Worm (Caenorhabditis elegans) whole organism, young adult: ENCODE results near the gene srlf-24.
A peak's percentile ranks its signal among the peaks of the same experiment; 100 is the strongest.

Experiments
- C17E4.6 ChIP-seq: fragments of 200-800 bp; sonication (Bioruptor generic); IDR thresholded peaks from 2 replicates; pipeline ENCODE4 v1.3.6; 2022; ENCODE audit warnings: missing genetic modification reagents, missing genetic modification characterization, missing compliant biosample characterization
- F37B4.10 ChIP-seq: fragments of 200-800 bp; sonication (Bioruptor generic); IDR thresholded peaks from 2 replicates; pipeline ENCODE4 v1.3.6; 2022; ENCODE audit warnings: missing genetic modification characterization, missing compliant biosample characterization
- F55B11.4 ChIP-seq: sonication (generic microtip); optimal IDR thresholded peaks from 2 replicates; lab custom pipeline; 2016; ENCODE audit warnings: missing compliant biosample characterization, missing genetic modification characterization, borderline replicate concordance; ENCODE audit not compliant: insufficient read depth
- F57C9.4 ChIP-seq: sonication (generic microtip); optimal IDR thresholded peaks from 2 replicates; lab custom pipeline; 2017; ENCODE audit warnings: mild to moderate bottlenecking, missing genetic modification characterization, missing compliant biosample characterization
- K11D2.4 ChIP-seq: fragments of 200-800 bp; sonication (Bioruptor generic); IDR thresholded peaks from 2 replicates; pipeline ENCODE4 v1.3.6; 2022; ENCODE audit warnings: missing genetic modification reagents, missing genetic modification characterization, missing compliant biosample characterization
- K12H6.12 ChIP-seq: fragments of 200-800 bp; sonication (Bioruptor generic); optimal IDR thresholded peaks from 2 replicates; lab custom pipeline; 2018; ENCODE audit warnings: mild to moderate bottlenecking, missing genetic modification characterization, missing compliant biosample characterization
- Y56A3A.18 ChIP-seq: fragments of 200-800 bp; sonication (Bioruptor generic); IDR thresholded peaks from 2 replicates; pipeline ENCODE4 v1.3.6; 2022; ENCODE audit warnings: missing genetic modification reagents, missing genetic modification characterization, missing compliant biosample characterization
- Y67H2A.10 ChIP-seq: fragments of 200-800 bp; sonication (Bioruptor generic); conservative IDR thresholded peaks from 2 replicates; pipeline ENCODE4 v1.3.6; 2022; ENCODE audit warnings: missing genetic modification reagents, missing genetic modification characterization, missing compliant biosample characterization
- Y95B8A.8 ChIP-seq: fragments of 200-800 bp; sonication (Bioruptor generic); IDR thresholded peaks from 2 replicates; pipeline ENCODE4 v1.3.6; 2022; ENCODE audit warnings: missing genetic modification reagents, missing genetic modification characterization, missing compliant biosample characterization
- ama-1 ChIP-seq, 3 experiments: fragments of 150-350 bp in 1 of 3; sonication (generic microtip) in 2 of 3; optimal IDR thresholded peaks; 2 replicates each; lab custom pipeline; 2014 to 2018; ENCODE audit warnings: missing biosample characterization in 2 of 3, missing genetic modification characterization in 2 of 3, missing genetic modification reagents in 2 of 3
- athp-1 ChIP-seq: sonication (generic microtip); optimal IDR thresholded peaks from 2 replicates; lab custom pipeline; 2017; ENCODE audit warnings: mild to moderate bottlenecking, missing genetic modification characterization, missing compliant biosample characterization
- attf-3 ChIP-seq: fragments of 200-800 bp; sonication (Bioruptor generic); conservative IDR thresholded peaks from 2 replicates; pipeline ENCODE4 v1.3.6; 2022; ENCODE audit warnings: missing genetic modification reagents, missing genetic modification characterization, missing compliant biosample characterization
- bed-2 ChIP-seq: fragments of 200-800 bp; sonication (Bioruptor generic); IDR thresholded peaks from 2 replicates; pipeline ENCODE4 v1.3.6; 2022; ENCODE audit warnings: missing genetic modification reagents, missing genetic modification characterization, missing compliant biosample characterization
- ccch-3 ChIP-seq: fragments of 200-800 bp; sonication (Bioruptor generic); optimal IDR thresholded peaks from 2 replicates; lab custom pipeline; 2018; ENCODE audit warnings: mild to moderate bottlenecking, missing genetic modification characterization, missing compliant biosample characterization
- cebp-1 ChIP-seq, 2 experiments: fragments of 200-800 bp in 1 of 2; sonication (Bioruptor generic) in 1 of 2; sonication (generic microtip) in 1 of 2; IDR thresholded peaks in 1 of 2; optimal IDR thresholded peaks in 1 of 2; 2 replicates each; pipeline versions ENCODE4 v1.3.6 to Lab custom; 2017 to 2022; ENCODE audit warnings: missing compliant biosample characterization in 2 of 2, missing genetic modification characterization in 2 of 2, mild to moderate bottlenecking in 1 of 2, missing genetic modification reagents in 1 of 2, moderate library complexity in 1 of 2
- cebp-2 ChIP-seq: fragments of 200-800 bp; sonication (Bioruptor generic); IDR thresholded peaks from 2 replicates; pipeline ENCODE4 v1.3.6; 2022; ENCODE audit warnings: missing genetic modification characterization, missing compliant biosample characterization
- ceh-100 ChIP-seq: fragments of 200-800 bp; sonication (Bioruptor generic); IDR thresholded peaks from 2 replicates; pipeline ENCODE4 v1.3.6; 2022; ENCODE audit warnings: missing genetic modification reagents, missing genetic modification characterization, missing compliant biosample characterization
- ceh-27 ChIP-seq: fragments of 200-800 bp; sonication (Bioruptor generic); optimal IDR thresholded peaks from 2 replicates; lab custom pipeline; 2018; ENCODE audit warnings: mild to moderate bottlenecking, missing genetic modification characterization, moderate library complexity, missing compliant biosample characterization
- chd-7 ChIP-seq: sonication (generic microtip); optimal IDR thresholded peaks from 2 replicates; lab custom pipeline; 2016; ENCODE audit warnings: mild to moderate bottlenecking, missing genetic modification characterization, moderate library complexity, missing compliant biosample characterization
- die-1 ChIP-seq: sonication (generic microtip); optimal IDR thresholded peaks from 2 replicates; lab custom pipeline; 2016; ENCODE audit warnings: missing genotype, mild to moderate bottlenecking, missing genetic modification characterization, missing compliant biosample characterization
- dpl-1 ChIP-seq: fragments of 150-350 bp; optimal IDR thresholded peaks from 2 replicates; lab custom pipeline; 2014; ENCODE audit warnings: missing biosample characterization, missing genetic modification reagents, missing genetic modification characterization
- egrh-3 ChIP-seq: fragments of 200-800 bp; sonication (Bioruptor generic); IDR thresholded peaks from 2 replicates; pipeline ENCODE4 v1.3.6; 2022; ENCODE audit warnings: missing genetic modification reagents, missing genetic modification characterization, missing compliant biosample characterization
- ekl-4 ChIP-seq: fragments of 200-800 bp; sonication (Bioruptor generic); IDR thresholded peaks from 2 replicates; pipeline ENCODE4 v1.3.6; 2022; ENCODE audit warnings: missing genetic modification reagents, missing genetic modification characterization, missing compliant biosample characterization
- ets-4 ChIP-seq: fragments of 200-800 bp; sonication (Bioruptor generic); optimal IDR thresholded peaks from 2 replicates; lab custom pipeline; 2018; ENCODE audit warnings: mild to moderate bottlenecking, missing genetic modification characterization, missing compliant biosample characterization
- fkh-3 ChIP-seq: sonication (generic microtip); optimal IDR thresholded peaks from 2 replicates; lab custom pipeline; 2016; ENCODE audit warnings: mild to moderate bottlenecking, missing genetic modification characterization, missing compliant biosample characterization
- hlh-12 ChIP-seq: sonication (generic microtip); optimal IDR thresholded peaks from 2 replicates; lab custom pipeline; 2016; ENCODE audit warnings: missing genetic modification characterization, missing compliant biosample characterization
- hlh-26 ChIP-seq: fragments of 200-800 bp; sonication (Bioruptor generic); conservative IDR thresholded peaks from 2 replicates; pipeline ENCODE4 v1.3.6; 2022; ENCODE audit warnings: missing genetic modification reagents, missing genetic modification characterization, missing compliant biosample characterization
- let-607 ChIP-seq, 2 experiments: fragments of 200-800 bp in 1 of 2; sonication (Bioruptor generic) in 1 of 2; sonication (generic microtip) in 1 of 2; optimal IDR thresholded peaks; 2 replicates each; lab custom pipeline; 2016 to 2018; ENCODE audit warnings: mild to moderate bottlenecking in 2 of 2, missing compliant biosample characterization in 2 of 2, missing genetic modification characterization in 2 of 2, moderate library complexity in 2 of 2, missing genotype in 1 of 2
- lin-40 ChIP-seq: sonication (generic microtip); optimal IDR thresholded peaks from 2 replicates; lab custom pipeline; 2016; ENCODE audit warnings: missing genetic modification characterization, mild to moderate bottlenecking, missing compliant biosample characterization, missing genotype, missing genetic modification reagents
- lir-1 ChIP-seq: fragments of 200-800 bp; sonication (Bioruptor generic); conservative IDR thresholded peaks from 2 replicates; pipeline ENCODE4 v1.3.6; 2022; ENCODE audit warnings: missing genetic modification reagents, missing genetic modification characterization, missing compliant biosample characterization
- madf-3 ChIP-seq: fragments of 200-800 bp; sonication (Bioruptor generic); IDR thresholded peaks from 2 replicates; pipeline ENCODE4 v1.3.6; 2022; ENCODE audit warnings: missing genetic modification reagents, missing genetic modification characterization, missing compliant biosample characterization
- nfya-1 ChIP-seq: sonication (generic microtip); optimal IDR thresholded peaks from 2 replicates; lab custom pipeline; 2017; ENCODE audit warnings: antibody characterized with exemption, missing compliant biosample characterization, missing genetic modification characterization, borderline replicate concordance; ENCODE audit not compliant: insufficient read depth
- nfyb-1 ChIP-seq: fragments of 200-800 bp; sonication (Bioruptor generic); IDR thresholded peaks from 2 replicates; pipeline ENCODE4 v1.3.6; 2022; ENCODE audit warnings: missing genetic modification reagents, missing genetic modification characterization, missing compliant biosample characterization
- nhr-179 ChIP-seq: sonication (generic microtip); optimal IDR thresholded peaks from 2 replicates; lab custom pipeline; 2016; ENCODE audit warnings: mild to moderate bottlenecking, missing genetic modification characterization, missing compliant biosample characterization
- nhr-27 ChIP-seq: fragments of 200-800 bp; sonication (Bioruptor generic); optimal IDR thresholded peaks from 2 replicates; lab custom pipeline; 2018; ENCODE audit warnings: mild to moderate bottlenecking, missing genetic modification characterization, moderate library complexity, missing compliant biosample characterization
- nhr-80 ChIP-seq: sonication (generic microtip); optimal IDR thresholded peaks from 2 replicates; lab custom pipeline; 2016; ENCODE audit warnings: missing genetic modification characterization, missing compliant biosample characterization
- pha-4 ChIP-seq: fragments of 150-350 bp; sonication (generic microtip); optimal IDR thresholded peaks from 2 replicates; lab custom pipeline; 2014; ENCODE audit warnings: missing biosample characterization, missing genetic modification reagents, missing genetic modification characterization
- rcor-1 ChIP-seq: fragments of 200-800 bp; sonication (Bioruptor generic); IDR thresholded peaks from 2 replicates; pipeline ENCODE4 v1.3.6; 2022; ENCODE audit warnings: missing genetic modification reagents, missing genetic modification characterization, missing compliant biosample characterization
- rec-8 ChIP-seq, 2 experiments: sonication (generic microtip); optimal IDR thresholded peaks; 2 replicates each; lab custom pipeline; 2016; ENCODE audit warnings: mild to moderate bottlenecking in 2 of 2, missing genetic modification characterization in 2 of 2, missing genetic modification reagents in 2 of 2, missing genotype in 2 of 2, missing biosample characterization in 1 of 2, missing compliant biosample characterization in 1 of 2, moderate library complexity in 1 of 2
- sdz-38 ChIP-seq: sonication (generic microtip); optimal IDR thresholded peaks from 2 replicates; lab custom pipeline; 2016; ENCODE audit warnings: missing genotype, missing genetic modification characterization, missing compliant biosample characterization
- snpc-4 ChIP-seq, 5 experiments: fragments of 150-350 bp in 1 of 5; sonication (generic microtip) in 4 of 5; optimal IDR thresholded peaks; 2 replicates each; lab custom pipeline; 2014 to 2018; ENCODE audit warnings: missing genetic modification characterization in 5 of 5, missing biosample characterization in 3 of 5, antibody characterized with exemption in 2 of 5, mild to moderate bottlenecking in 2 of 5, missing compliant biosample characterization in 2 of 5, missing genotype in 2 of 5, moderate library complexity in 2 of 5, missing genetic modification reagents in 1 of 5
- tbp1 ChIP-seq: fragments of 200-800 bp; sonication (Bioruptor generic); optimal IDR thresholded peaks from 2 replicates; lab custom pipeline; 2018; ENCODE audit warnings: mild to moderate bottlenecking, missing genetic modification characterization, missing compliant biosample characterization
- tlf-1 ChIP-seq: fragments of 200-800 bp; sonication (Bioruptor generic); optimal IDR thresholded peaks from 2 replicates; lab custom pipeline; 2018; ENCODE audit warnings: mild to moderate bottlenecking, missing genetic modification characterization, missing compliant biosample characterization
- unc-62 ChIP-seq: fragments of 150-350 bp; optimal IDR thresholded peaks from 2 replicates; lab custom pipeline; 2014; ENCODE audit warnings: missing biosample characterization, missing genetic modification reagents, missing genetic modification characterization
- zim-3 ChIP-seq: sonication (generic microtip); optimal IDR thresholded peaks from 2 replicates; lab custom pipeline; 2017; ENCODE audit warnings: mild to moderate bottlenecking, missing genetic modification characterization, moderate library complexity, missing compliant biosample characterization
- ztf-3 ChIP-seq: fragments of 200-800 bp; sonication (Bioruptor generic); optimal IDR thresholded peaks from 2 replicates; lab custom pipeline; 2018; ENCODE audit warnings: mild to moderate bottlenecking, missing genetic modification characterization, missing compliant biosample characterization
- ztf-6 ChIP-seq: fragments of 200-800 bp; sonication (Bioruptor generic); IDR thresholded peaks from 2 replicates; pipeline ENCODE4 v1.3.6; 2022; ENCODE audit warnings: missing genetic modification reagents, missing genetic modification characterization, missing compliant biosample characterization

The srlf-24 gene

ce11 chrIV:11109771-11110170 is 4.1 kb upstream of the srlf-24 start, which contains the start of gene pigk-1 (continued):
- TF ChIP-seq rec-8 (tag; optimal IDR thresholded peaks at IDR 0.05; lab: Kevin White, UChicago) (no peak), let-607 (tag; optimal IDR thresholded peaks at IDR 0.05; lab: Kevin White, UChicago) (no peak), Y95B8A.8 (GFP tag; lab: Robert Waterston, UW) (no peak), athp-1 (tag; lab: Kevin White, UChicago) (peak; percentile 28), nfyb-1 (GFP tag; lab: Robert Waterston, UW) (no peak; the same call in 1 of the 2 replicates), K11D2.4 (GFP tag; lab: Robert Waterston, UW) (no peak), hlh-12 (tag; lab: Kevin White, UChicago) (no peak), ztf-6 (GFP tag; lab: Robert Waterston, UW) (no peak), zim-3 (no peak), chd-7 (tag; lab: Kevin White, UChicago) (no peak), dpl-1 (GFP tag; lab: Kevin White, UChicago) (no peak), ccch-3 (no peak), ets-4 (GFP tag; lab: Kevin White, UChicago) (no peak), unc-62 (no peak), nhr-179 (tag; lab: Kevin White, UChicago) (no peak), nhr-80 (no peak), ama-1 (optimal IDR thresholded peaks at IDR 0.05; lab: Kevin White, UChicago) (no peak), ama-1 (GFP tag; optimal IDR thresholded peaks at IDR 0.05; lab: Kevin White, UChicago) (peak in 1 of 2 experiments; percentile 30), C17E4.6 (GFP tag; lab: Robert Waterston, UW) (peak; percentile 73; the same call in 1 of the 2 replicates), snpc-4 (GFP tag; optimal IDR thresholded peaks at IDR 0.05; lab: Kevin White, UChicago) (no peak), snpc-4 (tag; optimal IDR thresholded peaks at IDR 0.05; lab: Kevin White, UChicago) (peak in 2 of 4 experiments; percentile 10 to 41), ekl-4 (GFP tag; lab: Robert Waterston, UW) (peak; percentile 57), ceh-100 (GFP tag; lab: Robert Waterston, UW) (no peak; the same call in 1 of the 2 replicates), nhr-27 (no peak), lir-1 (GFP tag; lab: Robert Waterston, UW) (no peak), tbp1 (GFP tag; lab: Kevin White, UChicago) (peak; percentile 50), egrh-3 (no peak), ztf-3 (GFP tag; lab: Kevin White, UChicago) (no peak), F57C9.4 (no peak), tlf-1 (peak; percentile 29), bed-2 (GFP tag; lab: Robert Waterston, UW) (no peak), cebp-1 (GFP tag; IDR thresholded peaks at IDR 0.05; lab: Robert Waterston, UW) (no peak), cebp-1 (tag; optimal IDR thresholded peaks at IDR 0.05; lab: Kevin White, UChicago) (no peak), sdz-38 (tag; lab: Kevin White, UChicago) (no peak), die-1 (tag; lab: Kevin White, UChicago) (no peak), Y67H2A.10 (GFP tag; lab: Robert Waterston, UW) (no peak), fkh-3 (tag; lab: Kevin White, UChicago) (no peak), ceh-27 (GFP tag; lab: Kevin White, UChicago) (peak; percentile 2), F55B11.4 (no peak), K12H6.12 (tag; lab: Kevin White, UChicago) (no peak), nfya-1 (tag; lab: Kevin White, UChicago) (no peak), pha-4 (tag; lab: Kevin White, UChicago) (no peak), F37B4.10 (GFP tag; lab: Robert Waterston, UW) (no peak), cebp-2 (GFP tag; lab: Robert Waterston, UW) (0 out of 2 replicates have a peak, but pooled peaks have one; percentile 41), hlh-26 (no peak), rcor-1 (GFP tag; lab: Robert Waterston, UW) (peak; percentile 66; the same call in 1 of the 2 replicates), madf-3 (GFP tag; lab: Robert Waterston, UW) (peak; percentile 81), lin-40 (tag; lab: Kevin White, UChicago) (no peak), Y56A3A.18 (GFP tag; lab: Robert Waterston, UW) (no peak), attf-3 (no peak)
